Worm (Caenorhabditis elegans) whole organism, early embryonic: ENCODE data around the gene clec-8.

Experiments
- B0310.2 ChIP-seq: sonication (generic microtip); optimal IDR thresholded peaks from 2 replicates; lab custom pipeline; 2016; ENCODE audit warnings: mild to moderate bottlenecking, missing genetic modification characterization, missing compliant biosample characterization
- F13C5.2 ChIP-seq: sonication (generic microtip); optimal IDR thresholded peaks from 2 replicates; lab custom pipeline; 2017; ENCODE audit warnings: mild to moderate bottlenecking, missing genetic modification characterization, inconsistent platforms, missing compliant biosample characterization
- aly-1 ChIP-seq: sonication (generic microtip); optimal IDR thresholded peaks from 2 replicates; lab custom pipeline; 2016; ENCODE audit warnings: missing genetic modification characterization, missing compliant biosample characterization
- ama-1 ChIP-seq: fragments of 150-350 bp; optimal IDR thresholded peaks from 2 replicates; lab custom pipeline; 2014
- ceh-13 ChIP-seq: fragments of 200-800 bp; sonication (Bioruptor generic); optimal IDR thresholded peaks from 2 replicates; lab custom pipeline; 2018; ENCODE audit warnings: mild to moderate bottlenecking, missing genetic modification characterization, missing compliant biosample characterization
- ceh-36 ChIP-seq: sonication (generic microtip); optimal IDR thresholded peaks from 2 replicates; lab custom pipeline; 2016; ENCODE audit warnings: missing genetic modification characterization, inconsistent platforms, missing compliant biosample characterization
- ets-7 ChIP-seq: sonication (generic microtip); optimal IDR thresholded peaks from 2 replicates; lab custom pipeline; 2016; ENCODE audit warnings: missing genotype, missing genetic modification characterization, missing compliant biosample characterization
- flt-1 ChIP-seq: fragments of 200-800 bp; sonication (Bioruptor generic); IDR thresholded peaks from 2 replicates; pipeline ENCODE4 v1.3.6; 2022; ENCODE audit warnings: missing genetic modification characterization, missing compliant biosample characterization
- hmbx-1 ChIP-seq: sonication (generic microtip); optimal IDR thresholded peaks from 2 replicates; lab custom pipeline; 2016; ENCODE audit warnings: mild to moderate bottlenecking, missing genetic modification characterization, missing compliant biosample characterization
- hmg-4 ChIP-seq: fragments of 200-800 bp; sonication (Bioruptor generic); optimal IDR thresholded peaks from 2 replicates; lab custom pipeline; 2018; ENCODE audit warnings: mild to moderate bottlenecking, missing genetic modification characterization, missing compliant biosample characterization
- hnd-1 ChIP-seq: sonication (generic microtip); optimal IDR thresholded peaks from 2 replicates; lab custom pipeline; 2016; ENCODE audit warnings: missing genetic modification characterization, missing compliant biosample characterization
- pes-1 ChIP-seq: fragments of 200-800 bp; sonication (Bioruptor generic); IDR thresholded peaks from 2 replicates; pipeline ENCODE4 v1.3.6; 2022; ENCODE audit warnings: missing genetic modification reagents, missing genetic modification characterization, missing compliant biosample characterization
- scrt-1 ChIP-seq: fragments of 200-800 bp; sonication (Bioruptor generic); IDR thresholded peaks from 2 replicates; pipeline ENCODE4 v1.3.6; 2022; ENCODE audit warnings: missing genetic modification characterization, missing compliant biosample characterization
- sea-1 ChIP-seq: fragments of 200-800 bp; sonication (Bioruptor generic); conservative IDR thresholded peaks from 2 replicates; pipeline ENCODE4 v1.3.6; 2022; ENCODE audit warnings: missing genetic modification characterization, missing compliant biosample characterization
- tbx-11 ChIP-seq: fragments of 200-800 bp; sonication (Bioruptor generic); IDR thresholded peaks from 2 replicates; pipeline ENCODE4 v1.3.6; 2022; ENCODE audit warnings: missing genetic modification characterization, missing compliant biosample characterization
- tbx-37 ChIP-seq: fragments of 200-800 bp; sonication (Bioruptor generic); conservative IDR thresholded peaks from 2 replicates; pipeline ENCODE4 v1.3.6; 2022; ENCODE audit warnings: missing genetic modification reagents, missing genetic modification characterization, missing compliant biosample characterization
- tra-4 ChIP-seq: sonication (generic microtip); optimal IDR thresholded peaks from 2 replicates; lab custom pipeline; 2017; ENCODE audit warnings: missing genetic modification characterization, missing compliant biosample characterization

Gene clec-8

ce11 chrII:12621908-12622566, 44.2 kb upstream of the clec-8 start, which contains the start of gene nspe-8:
Gene nspe-8 (minus strand): TSS chrII:12621958.
- no peak for TF ChIP-seq ama-1 (lab: Kevin White, UChicago)
- TF ChIP-seq ets-7 (tag; lab: Kevin White, UChicago) = no peak
- TF ChIP-seq ceh-36 (tag; lab: Kevin White, UChicago) = no peak
- TF ChIP-seq flt-1 (GFP tag; lab: Robert Waterston, UW) = no peak
- no peak for TF ChIP-seq tbx-11 (GFP tag; lab: Robert Waterston, UW)

ce11 chrII:12620764-12621163, 42.9 kb upstream of the clec-8 start, which contains the start of gene nspe-1:
Gene nspe-1 (minus strand): TSS chrII:12620864.
- no peak for TF ChIP-seq hmbx-1 (tag; lab: Kevin White, UChicago)
- no peak for TF ChIP-seq hnd-1 (tag; lab: Kevin White, UChicago)
- TF ChIP-seq tra-4 (tag; lab: Kevin White, UChicago) = no peak
- TF ChIP-seq B0310.2 = no peak
- TF ChIP-seq ceh-13 = no peak
- TF ChIP-seq pes-1 = no peak

- TF ChIP-seq sea-1 (GFP tag; lab: Robert Waterston, UW) (no peak), scrt-1 (GFP tag; lab: Robert Waterston, UW) (no peak), flt-1 (GFP tag; lab: Robert Waterston, UW) (no peak), B0310.2 (no peak), tbx-11 (GFP tag; lab: Robert Waterston, UW) (no peak), F13C5.2 (tag; lab: Kevin White, UChicago) (no peak), pes-1 (no peak)
Observed at ce11 chrII:12619288-12619687, 41.4 kb upstream of the clec-8 start, which contains the start of gene nspe-2. Gene nspe-2 (minus strand): TSS chrII:12619388.

ce11 chrII:12617586-12617985, 39.7 kb upstream of the clec-8 start, which contains the start of gene nspe-3:
Gene nspe-3 (plus strand): TSS chrII:12617886.
- TF ChIP-seq tra-4 (tag; lab: Kevin White, UChicago) (no peak), ama-1 (lab: Kevin White, UChicago) (no peak), hmbx-1 (tag; lab: Kevin White, UChicago) (no peak), B0310.2 (no peak), tbx-37 (no peak), aly-1 (tag; lab: Kevin White, UChicago) (no peak), F13C5.2 (tag; lab: Kevin White, UChicago) (no peak), flt-1 (GFP tag; lab: Robert Waterston, UW) (no peak), tbx-11 (GFP tag; lab: Robert Waterston, UW) (no peak), hmg-4 (GFP tag; lab: Kevin White, UChicago) (no peak), scrt-1 (GFP tag; lab: Robert Waterston, UW) (no peak), hnd-1 (tag; lab: Kevin White, UChicago) (no peak), ceh-13 (no peak), pes-1 (no peak), ceh-36 (tag; lab: Kevin White, UChicago) (no peak), sea-1 (GFP tag; lab: Robert Waterston, UW) (no peak), ets-7 (tag; lab: Kevin White, UChicago) (no peak)

- no peak for TF ChIP-seq sea-1 (GFP tag; lab: Robert Waterston, UW)
- TF ChIP-seq flt-1 (GFP tag; lab: Robert Waterston, UW) = no peak
- TF ChIP-seq ama-1 (lab: Kevin White, UChicago) = no peak
- TF ChIP-seq B0310.2 = no peak
Observed at ce11 chrII:12616081-12616480, 38.2 kb upstream of the clec-8 start, which contains the start of gene nspe-6. Gene nspe-6 (minus strand): TSS chrII:12616181.

- TF ChIP-seq hnd-1 (tag; lab: Kevin White, UChicago) (no peak), scrt-1 (GFP tag; lab: Robert Waterston, UW) (no peak), ets-7 (tag; lab: Kevin White, UChicago) (no peak)
Observed at ce11 chrII:12615413-12615812, 37.6 kb upstream of the clec-8 start.

- TF ChIP-seq scrt-1 (GFP tag; lab: Robert Waterston, UW) (no peak), tbx-37 (no peak), B0310.2 (no peak), flt-1 (GFP tag; lab: Robert Waterston, UW) (no peak), hmbx-1 (tag; lab: Kevin White, UChicago) (no peak), ama-1 (lab: Kevin White, UChicago) (no peak), tra-4 (tag; lab: Kevin White, UChicago) (no peak), ets-7 (tag; lab: Kevin White, UChicago) (no peak), aly-1 (tag; lab: Kevin White, UChicago) (no peak), pes-1 (no peak), sea-1 (GFP tag; lab: Robert Waterston, UW) (no peak), tbx-11 (GFP tag; lab: Robert Waterston, UW) (no peak), hmg-4 (GFP tag; lab: Kevin White, UChicago) (no peak), ceh-36 (tag; lab: Kevin White, UChicago) (no peak), F13C5.2 (tag; lab: Kevin White, UChicago) (no peak), hnd-1 (tag; lab: Kevin White, UChicago) (no peak), ceh-13 (no peak)
Observed at ce11 chrII:12612218-12612617, 34.4 kb upstream of the clec-8 start, which contains the start of gene nspe-4. Gene nspe-4 (plus strand): TSS chrII:12612518.

- TF ChIP-seq pes-1 (no peak), ceh-36 (tag; lab: Kevin White, UChicago) (no peak), sea-1 (GFP tag; lab: Robert Waterston, UW) (no peak), F13C5.2 (tag; lab: Kevin White, UChicago) (no peak), ceh-13 (no peak), B0310.2 (no peak), flt-1 (GFP tag; lab: Robert Waterston, UW) (no peak), tbx-11 (GFP tag; lab: Robert Waterston, UW) (no peak)
Observed at ce11 chrII:12608653-12609052, 30.8 kb upstream of the clec-8 start, which contains the start of gene Y38E10A.9. Gene Y38E10A.9 (plus strand): TSS chrII:12608953.
